Fruit fly (Drosophila melanogaster) whole organism, embryonic: ENCODE measurements around the gene CG31064.

Source experiments
- Atf-2 ChIP-seq: fragments of 200-800 bp; sonication (Bioruptor generic); optimal IDR thresholded peaks from 2 replicates; lab custom pipeline; 2016; ENCODE audit warnings: missing biosample characterization, missing genetic modification characterization
- Atf3 ChIP-seq: fragments of 200-800 bp; sonication (Bioruptor generic); optimal IDR thresholded peaks from 3 replicates; lab custom pipeline; 2016; ENCODE audit warnings: missing biosample characterization, missing genetic modification characterization
- B-H2 ChIP-seq: fragments of 200-800 bp; sonication (Bioruptor generic); optimal IDR thresholded peaks from 2 replicates; lab custom pipeline; 2018; ENCODE audit warnings: missing biosample characterization, mild to moderate bottlenecking, missing genetic modification characterization
- BEAF-32 ChIP-seq: fragments of 200-800 bp; sonication (Bioruptor generic); optimal IDR thresholded peaks from 3 replicates; lab custom pipeline; 2017; ENCODE audit warnings: missing biosample characterization, missing genetic modification characterization, mild to moderate bottlenecking, moderate library complexity, missing genetic modification reagents
- Bgb ChIP-seq: fragments of 200-800 bp; sonication (Bioruptor generic); IDR thresholded peaks from 2 replicates; pipeline ENCODE4 v1.3.6; 2022; ENCODE audit warnings: missing biosample characterization, missing genetic modification characterization; ENCODE audit not compliant: partially characterized antibody
- CG13287 ChIP-seq: fragments of 200-800 bp; sonication (Bioruptor generic); IDR thresholded peaks from 2 replicates; pipeline ENCODE4 v1.3.6; 2022; ENCODE audit warnings: missing biosample characterization, missing genetic modification characterization; ENCODE audit not compliant: partially characterized antibody
- CG13894 ChIP-seq: fragments of 200-800 bp; sonication (Bioruptor generic); optimal IDR thresholded peaks from 3 replicates; lab custom pipeline; 2018; ENCODE audit warnings: missing biosample characterization, mild to moderate bottlenecking, missing genetic modification characterization, moderate library complexity
- CG14710 ChIP-seq: fragments of 200-800 bp; sonication (Bioruptor generic); optimal IDR thresholded peaks from 3 replicates; lab custom pipeline; 2019; ENCODE audit warnings: missing biosample characterization, mild to moderate bottlenecking, missing genetic modification characterization, moderate library complexity
- CG18764 ChIP-seq: fragments of 200-800 bp; sonication (Bioruptor generic); optimal IDR thresholded peaks from 3 replicates; lab custom pipeline; 2016; ENCODE audit warnings: missing biosample characterization, missing genetic modification characterization
- CG2116 ChIP-seq: fragments of 200-800 bp; sonication (Bioruptor generic); optimal IDR thresholded peaks from 3 replicates; lab custom pipeline; 2018; ENCODE audit warnings: missing biosample characterization, mild to moderate bottlenecking, missing genetic modification characterization
- CG7357 ChIP-seq: fragments of 200-800 bp; sonication (Bioruptor generic); IDR thresholded peaks from 3 replicates; pipeline ENCODE4 v1.3.6; 2022; ENCODE audit warnings: missing biosample characterization, missing genetic modification characterization
- CG7963 ChIP-seq: fragments of 200-800 bp; sonication (Bioruptor generic); IDR thresholded peaks from 3 replicates; pipeline ENCODE4 v1.3.6; 2022; ENCODE audit warnings: missing biosample characterization, missing genetic modification characterization; ENCODE audit not compliant: partially characterized antibody
- CG8290 ChIP-seq, 3 experiments: fragments of 200-800 bp; sonication (Bioruptor generic); optimal IDR thresholded peaks; 2 replicates each; lab custom pipeline; 2016 to 2019; ENCODE audit warnings: missing biosample characterization in 3 of 3, missing genetic modification characterization in 3 of 3, mild to moderate bottlenecking in 2 of 3, moderate library complexity in 1 of 3
- CG9876 ChIP-seq: fragments of 200-800 bp; sonication (Bioruptor generic); optimal IDR thresholded peaks from 2 replicates; lab custom pipeline; 2016; ENCODE audit warnings: missing biosample characterization, missing genetic modification characterization
- CHES-1-like ChIP-seq: fragments of 200-800 bp; sonication (Bioruptor generic); optimal IDR thresholded peaks from 2 replicates; lab custom pipeline; 2016; ENCODE audit warnings: missing biosample characterization, missing genetic modification characterization
- Dbx ChIP-seq: fragments of 200-800 bp; sonication (Bioruptor generic); IDR thresholded peaks from 3 replicates; pipeline ENCODE4 v1.3.6; 2022; ENCODE audit warnings: missing biosample characterization, missing genetic modification characterization
- Dip3 ChIP-seq: fragments of 200-800 bp; sonication (Bioruptor generic); optimal IDR thresholded peaks from 3 replicates; lab custom pipeline; 2016; ENCODE audit warnings: missing biosample characterization, missing genetic modification characterization
- Dll ChIP-seq: fragments of 200-800 bp; sonication (Bioruptor generic); IDR thresholded peaks from 4 replicates; pipeline ENCODE4 v1.3.6; 2022; ENCODE audit warnings: missing biosample characterization, missing genetic modification characterization; ENCODE audit not compliant: partially characterized antibody
- Ets65A ChIP-seq: fragments of 200-800 bp; sonication (Bioruptor generic); peaks from one replicate; lab custom pipeline; 2016; ENCODE audit warnings: missing biosample characterization, missing genetic modification characterization
- H15 ChIP-seq: fragments of 200-800 bp; sonication (Bioruptor generic); IDR thresholded peaks from 3 replicates; pipeline ENCODE4 v1.3.6; 2022; ENCODE audit warnings: missing biosample characterization, missing genetic modification characterization
- Hmr ChIP-seq: fragments of 200-800 bp; sonication (Bioruptor generic); optimal IDR thresholded peaks from 3 replicates; lab custom pipeline; 2017; ENCODE audit warnings: mild to moderate bottlenecking, missing biosample characterization, missing genetic modification reagents, missing genetic modification characterization
- Hsf ChIP-seq: fragments of 200-800 bp; sonication (Bioruptor generic); optimal IDR thresholded peaks from 3 replicates; lab custom pipeline; 2016; ENCODE audit warnings: missing biosample characterization, missing genetic modification characterization
- MESR4 ChIP-seq: fragments of 200-800 bp; sonication (Bioruptor generic); optimal IDR thresholded peaks from 2 replicates; lab custom pipeline; 2018; ENCODE audit warnings: missing biosample characterization, mild to moderate bottlenecking, missing genetic modification characterization, moderate library complexity
- Meics ChIP-seq: fragments of 200-800 bp; sonication (Bioruptor generic); optimal IDR thresholded peaks from 2 replicates; lab custom pipeline; 2017; ENCODE audit warnings: missing biosample characterization, mild to moderate bottlenecking, missing genetic modification characterization
- Myb ChIP-seq: fragments of 200-800 bp; sonication (Bioruptor generic); optimal IDR thresholded peaks from 2 replicates; lab custom pipeline; 2016; ENCODE audit warnings: missing biosample characterization, missing genetic modification characterization
- Opbp ChIP-seq: fragments of 200-800 bp; sonication (Bioruptor generic); IDR thresholded peaks from 3 replicates; pipeline ENCODE4 v1.3.6; 2022; ENCODE audit warnings: missing biosample characterization, missing genetic modification characterization; ENCODE audit not compliant: partially characterized antibody
- Tbp ChIP-seq: fragments of >200 bp; optimal IDR thresholded peaks from 2 replicates; lab custom pipeline; 2018; ENCODE audit warnings: missing biosample characterization, missing genetic modification characterization
- amos ChIP-seq: fragments of 200-800 bp; sonication (Bioruptor generic); IDR thresholded peaks from 2 replicates; pipeline ENCODE4 v1.3.6; 2022; ENCODE audit warnings: missing biosample characterization, missing genetic modification characterization; ENCODE audit not compliant: partially characterized antibody
- ato ChIP-seq: fragments of 200-800 bp; sonication (Bioruptor generic); IDR thresholded peaks from 2 replicates; pipeline ENCODE4 v1.3.6; 2022; ENCODE audit warnings: missing biosample characterization, missing genetic modification characterization; ENCODE audit not compliant: partially characterized antibody
- bbx ChIP-seq: fragments of 200-800 bp; sonication (Bioruptor generic); IDR thresholded peaks from 2 replicates; pipeline ENCODE4 v1.3.6; 2022; ENCODE audit warnings: missing biosample characterization, missing genetic modification characterization; ENCODE audit not compliant: partially characterized antibody
- bowl ChIP-seq: fragments of 200-800 bp; sonication (Bioruptor generic); IDR thresholded peaks from 2 replicates; pipeline ENCODE4 v1.3.6; 2022; ENCODE audit warnings: missing biosample characterization, missing genetic modification characterization
- chinmo ChIP-seq: fragments of 200-800 bp; sonication (Bioruptor generic); IDR thresholded peaks from 4 replicates; pipeline ENCODE4 v1.3.6; 2022; ENCODE audit warnings: missing biosample characterization, missing genetic modification characterization; ENCODE audit not compliant: partially characterized antibody
- corto ChIP-seq: fragments of 200-800 bp; sonication (Bioruptor generic); optimal IDR thresholded peaks from 2 replicates; lab custom pipeline; 2016; ENCODE audit warnings: missing biosample characterization, mild to moderate bottlenecking, missing genetic modification characterization, moderate library complexity
- crol ChIP-seq: fragments of 200-800 bp; sonication (Bioruptor generic); IDR thresholded peaks from 2 replicates; pipeline ENCODE4 v1.3.6; 2022; ENCODE audit warnings: missing biosample characterization, missing genetic modification characterization
- dm ChIP-seq: fragments of 200-800 bp; sonication (Bioruptor generic); optimal IDR thresholded peaks from 3 replicates; lab custom pipeline; 2016; ENCODE audit warnings: missing biosample characterization, missing genetic modification characterization
- emc ChIP-seq: fragments of 200-800 bp; sonication (Bioruptor generic); optimal IDR thresholded peaks from 2 replicates; lab custom pipeline; 2016; ENCODE audit warnings: missing biosample characterization, missing genetic modification characterization
- exex ChIP-seq: fragments of 200-800 bp; sonication (Bioruptor generic); optimal IDR thresholded peaks from 4 replicates; lab custom pipeline; 2018; ENCODE audit warnings: missing biosample characterization, mild to moderate bottlenecking, missing genetic modification characterization, moderate library complexity
- jumu ChIP-seq: fragments of 200-800 bp; sonication (Bioruptor generic); optimal IDR thresholded peaks from 3 replicates; lab custom pipeline; 2016; ENCODE audit warnings: missing biosample characterization, missing genetic modification characterization
- klu ChIP-seq: fragments of 200-800 bp; sonication (Bioruptor generic); IDR thresholded peaks from 2 replicates; pipeline ENCODE4 v1.3.6; 2022; ENCODE audit warnings: missing biosample characterization, missing genetic modification characterization
- mld ChIP-seq: fragments of 200-800 bp; sonication (Bioruptor generic); IDR thresholded peaks from 3 replicates; pipeline ENCODE4 v1.3.6; 2022; ENCODE audit warnings: missing biosample characterization, missing genetic modification characterization; ENCODE audit not compliant: partially characterized antibody
- nom ChIP-seq: fragments of 200-800 bp; sonication (Bioruptor generic); optimal IDR thresholded peaks from 2 replicates; lab custom pipeline; 2017; ENCODE audit warnings: missing biosample characterization, missing genetic modification characterization, mild to moderate bottlenecking, moderate library complexity, missing genetic modification reagents
- ranshi ChIP-seq: fragments of 200-800 bp; sonication (Bioruptor generic); IDR thresholded peaks from 2 replicates; pipeline ENCODE4 v1.3.6; 2022; ENCODE audit warnings: missing biosample characterization, missing genetic modification characterization
- repo ChIP-seq: fragments of 200-800 bp; sonication (Bioruptor generic); optimal IDR thresholded peaks from 2 replicates; lab custom pipeline; 2016; ENCODE audit warnings: missing biosample characterization, missing genetic modification characterization
- ro ChIP-seq: fragments of 200-800 bp; sonication (Bioruptor generic); IDR thresholded peaks from 2 replicates; pipeline ENCODE4 v1.3.6; 2022; ENCODE audit warnings: missing biosample characterization, missing genetic modification characterization
- sd ChIP-seq: fragments of 200-800 bp; sonication (Bioruptor generic); optimal IDR thresholded peaks from 3 replicates; lab custom pipeline; 2018; ENCODE audit warnings: missing biosample characterization, mild to moderate bottlenecking, missing genetic modification characterization, moderate library complexity
- sima ChIP-seq: fragments of 200-800 bp; sonication (Bioruptor generic); optimal IDR thresholded peaks from 2 replicates; lab custom pipeline; 2016; ENCODE audit warnings: missing biosample characterization, missing genetic modification characterization
- sr ChIP-seq: fragments of 200-800 bp; sonication (Bioruptor generic); IDR thresholded peaks from 3 replicates; pipeline ENCODE4 v1.3.6; 2022; ENCODE audit warnings: missing biosample characterization, missing genetic modification characterization
- stwl ChIP-seq: fragments of 200-800 bp; sonication (Bioruptor generic); optimal IDR thresholded peaks from 3 replicates; lab custom pipeline; 2018; ENCODE audit warnings: missing biosample characterization, mild to moderate bottlenecking, missing genetic modification characterization, moderate library complexity
- vnd ChIP-seq: fragments of 200-800 bp; sonication (Bioruptor generic); IDR thresholded peaks from 3 replicates; pipeline ENCODE4 v1.3.6; 2022; ENCODE audit warnings: missing biosample characterization, missing genetic modification characterization; ENCODE audit not compliant: partially characterized antibody

The CG31064 gene

DNA sequence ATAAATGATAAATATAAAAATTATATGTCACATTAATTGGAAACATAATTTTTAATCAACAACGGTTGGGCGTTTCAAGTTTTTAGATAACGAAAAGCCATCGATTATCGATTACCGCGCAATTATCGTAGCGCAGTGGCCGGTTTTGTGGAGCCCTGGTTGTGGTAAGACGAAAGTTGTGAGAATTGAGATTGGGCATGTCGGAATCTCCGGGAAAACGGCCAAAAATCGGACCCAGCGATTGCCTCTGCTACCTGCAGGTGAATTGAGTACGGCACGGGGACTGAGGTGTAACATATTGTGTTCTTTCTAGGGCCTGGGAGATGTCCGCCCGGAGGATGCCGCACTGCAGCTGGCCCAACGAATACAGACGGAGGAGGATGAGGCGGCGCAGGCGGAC is 44.8 kb upstream of the CG31064 start, which contains the start of gene CG3368 (continued):
- TF ChIP-seq CG8290 (GFP tag; optimal IDR thresholded peaks at IDR 0.05; lab: Kevin White, UChicago) (no peak), CG8290 (tag; optimal IDR thresholded peaks at IDR 0.05; lab: Kevin White, UChicago) (peak in 1 of 2 experiments; percentile 32), CG13894 (tag; lab: Kevin White, UChicago) (peak; percentile 30), Ets65A (GFP tag; lab: Kevin White, UChicago) (peak; percentile 9), stwl (tag; lab: Kevin White, UChicago) (peak; percentile 65), repo (GFP tag; lab: Kevin White, UChicago) (no peak), CHES-1-like (GFP tag; lab: Kevin White, UChicago) (no peak), klu (GFP tag; lab: Robert Waterston, UW) (no peak), Dip3 (GFP tag; lab: Kevin White, UChicago) (no peak), emc (no peak), chinmo (GFP tag; lab: Robert Waterston, UW) (peak; percentile 65; the same call in 1 of the 4 replicates), crol (0 out of 2 replicates have a peak, but pooled peaks have one; percentile 16), ro (no peak), sd (tag; lab: Kevin White, UChicago) (no peak), mld (GFP tag; lab: Robert Waterston, UW) (peak; percentile 55; the same call in 1 of the 3 replicates), amos (GFP tag; lab: Robert Waterston, UW) (peak; percentile 57; the same call in 1 of the 2 replicates), Tbp (GFP tag; lab: Kevin White, UChicago) (no peak), B-H2 (peak; percentile 27), vnd (peak; percentile 58; the same call in 2 of the 3 replicates), MESR4 (GFP tag; lab: Kevin White, UChicago) (peak; percentile 55), Dbx (GFP tag; lab: Robert Waterston, UW) (no peak), Bgb (GFP tag; lab: Robert Waterston, UW) (peak; percentile 71), CG9876 (GFP tag; lab: Kevin White, UChicago) (no peak), CG7963 (GFP tag; lab: Robert Waterston, UW) (peak; percentile 58), Hmr (GFP tag; lab: Kevin White, UChicago) (no peak), Dll (GFP tag; lab: Robert Waterston, UW) (peak; percentile 65), Hsf (GFP tag; lab: Kevin White, UChicago) (no peak), CG18764 (GFP tag; lab: Kevin White, UChicago) (no peak), ato (GFP tag; lab: Robert Waterston, UW) (peak; percentile 61; the same call in 1 of the 2 replicates), sima (no peak), Myb (peak; percentile 73), H15 (GFP tag; lab: Robert Waterston, UW) (no peak), bowl (no peak), sr (GFP tag; lab: Robert Waterston, UW) (no peak), bbx (GFP tag; lab: Robert Waterston, UW) (peak; percentile 70), CG13287 (GFP tag; lab: Robert Waterston, UW) (peak; percentile 71), Atf-2 (GFP tag; lab: Kevin White, UChicago) (no peak), CG14710 (tag; lab: Kevin White, UChicago) (peak; percentile 11), Atf3 (GFP tag; lab: Kevin White, UChicago) (no peak), nom (GFP tag; lab: Kevin White, UChicago) (no peak), ranshi (no peak), dm (GFP tag; lab: Kevin White, UChicago) (peak; percentile 21), Opbp (GFP tag; lab: Robert Waterston, UW) (peak; percentile 75; the same call in 2 of the 3 replicates), CG2116 (GFP tag; lab: Kevin White, UChicago) (peak; percentile 52), corto (no peak), jumu (GFP tag; lab: Kevin White, UChicago) (no peak), Meics (GFP tag; lab: Kevin White, UChicago) (no peak), CG7357 (GFP tag; lab: Robert Waterston, UW) (no peak), BEAF-32 (GFP tag; lab: Kevin White, UChicago) (peak; percentile 45), exex (tag; lab: Kevin White, UChicago) (peak; percentile 20)
